Worm (Caenorhabditis elegans) whole organism, L4 larva: ENCODE measurements around the gene daf-38.

Experiments used
- F10B5.3 ChIP-seq: sonication (generic microtip); optimal IDR thresholded peaks from 2 replicates; lab custom pipeline; 2016; ENCODE audit warnings: mild to moderate bottlenecking, missing genetic modification characterization, missing compliant biosample characterization
- F44E2.7 ChIP-seq: fragments of 200-800 bp; sonication (Bioruptor generic); IDR thresholded peaks from 2 replicates; pipeline ENCODE4 v2.1.2; 2022; ENCODE audit warnings: missing genetic modification characterization, missing compliant biosample characterization
- T26A8.4 ChIP-seq: fragments of 200-800 bp; sonication (Bioruptor generic); IDR thresholded peaks from 2 replicates; pipeline ENCODE4 v1.3.6; 2022; ENCODE audit warnings: missing genetic modification characterization, missing compliant biosample characterization
- ZK546.5 ChIP-seq, 2 experiments: sonication (generic microtip); optimal IDR thresholded peaks; 2 replicates each; lab custom pipeline; 2017; ENCODE audit warnings: missing biosample characterization in 2 of 2, missing genetic modification characterization in 2 of 2
- arid-1 ChIP-seq: fragments of 200-800 bp; sonication (Bioruptor generic); conservative IDR thresholded peaks from 2 replicates; pipeline ENCODE4 v1.3.6; 2022; ENCODE audit warnings: missing genetic modification reagents, missing genetic modification characterization, missing compliant biosample characterization
- ceh-20 ChIP-seq: fragments of 200-800 bp; sonication (Bioruptor generic); IDR thresholded peaks from 2 replicates; pipeline ENCODE4 v1.3.6; 2022; ENCODE audit warnings: missing genetic modification reagents, missing genetic modification characterization, missing compliant biosample characterization
- ceh-62 ChIP-seq: sonication (generic microtip); optimal IDR thresholded peaks from 2 replicates; lab custom pipeline; 2017; ENCODE audit warnings: missing biosample characterization, missing genetic modification characterization
- daf-12 ChIP-seq: fragments of 150-350 bp; optimal IDR thresholded peaks from 2 replicates; lab custom pipeline; 2014; ENCODE audit warnings: missing biosample characterization, missing genetic modification reagents, missing genetic modification characterization
- daf-16 ChIP-seq, 3 experiments: sonication (generic microtip); optimal IDR thresholded peaks; 2 replicates each; lab custom pipeline; 2016 to 2017; ENCODE audit warnings: missing genetic modification characterization in 3 of 3, missing genetic modification reagents in 3 of 3, mild to moderate bottlenecking in 2 of 3, missing compliant biosample characterization in 2 of 3, missing biosample characterization in 1 of 3, moderate library complexity in 1 of 3
- dmd-6 ChIP-seq: fragments of 200-800 bp; sonication (Bioruptor generic); IDR thresholded peaks from 2 replicates; pipeline ENCODE4 v1.3.6; 2022; ENCODE audit warnings: missing genetic modification reagents, missing genetic modification characterization, missing compliant biosample characterization
- dmd-9 ChIP-seq: fragments of 200-800 bp; sonication (Bioruptor generic); IDR thresholded peaks from 2 replicates; pipeline ENCODE4 v1.3.6; 2022; ENCODE audit warnings: missing genetic modification reagents, missing genetic modification characterization, missing compliant biosample characterization
- dve-1 ChIP-seq: sonication (generic microtip); optimal IDR thresholded peaks from 2 replicates; lab custom pipeline; 2017; ENCODE audit warnings: antibody characterized with exemption, mild to moderate bottlenecking, missing genetic modification characterization, missing compliant biosample characterization; ENCODE audit not compliant: insufficient read depth
- hlh-11 ChIP-seq: fragments of 200-800 bp; sonication (Bioruptor generic); optimal IDR thresholded peaks from 2 replicates; lab custom pipeline; 2018; ENCODE audit warnings: mild to moderate bottlenecking, missing genetic modification characterization, missing compliant biosample characterization
- hmg-1.1 ChIP-seq: fragments of 200-800 bp; sonication (Bioruptor generic); IDR thresholded peaks from 2 replicates; pipeline ENCODE4 v1.3.6; 2022; ENCODE audit warnings: missing genetic modification reagents, missing genetic modification characterization, missing compliant biosample characterization
- jun-1 ChIP-seq: fragments of 150-350 bp; optimal IDR thresholded peaks from 2 replicates; lab custom pipeline; 2014; ENCODE audit warnings: missing biosample characterization, missing genetic modification reagents, missing genetic modification characterization
- lin-1 ChIP-seq: fragments of 200-800 bp; sonication (Bioruptor generic); IDR thresholded peaks from 2 replicates; pipeline ENCODE4 v1.3.6; 2022; ENCODE audit warnings: missing genetic modification reagents, missing genetic modification characterization, missing compliant biosample characterization
- lin-29 ChIP-seq: fragments of 200-800 bp; sonication (Bioruptor generic); IDR thresholded peaks from 2 replicates; pipeline ENCODE4 v1.3.6; 2022; ENCODE audit warnings: missing genetic modification reagents, missing genetic modification characterization, missing compliant biosample characterization
- mxl-2 ChIP-seq: fragments of 200-800 bp; sonication (Bioruptor generic); conservative IDR thresholded peaks from 2 replicates; pipeline ENCODE4 v1.3.6; 2022; ENCODE audit warnings: missing genetic modification reagents, missing genetic modification characterization, missing compliant biosample characterization
- nhr-102 ChIP-seq: sonication (generic microtip); optimal IDR thresholded peaks from 2 replicates; lab custom pipeline; 2016; ENCODE audit warnings: mild to moderate bottlenecking, missing genetic modification characterization, moderate library complexity, missing compliant biosample characterization
- nhr-237 ChIP-seq: sonication (generic microtip); optimal IDR thresholded peaks from 2 replicates; lab custom pipeline; 2017; ENCODE audit warnings: missing biosample characterization, missing genetic modification characterization
- nhr-28 ChIP-seq: fragments of 150-350 bp; optimal IDR thresholded peaks from 2 replicates; lab custom pipeline; 2014; ENCODE audit warnings: missing biosample characterization, missing genetic modification characterization
- nhr-41 ChIP-seq: fragments of 200-800 bp; sonication (Bioruptor generic); IDR thresholded peaks from 2 replicates; pipeline ENCODE4 v1.3.6; 2022; ENCODE audit warnings: missing genetic modification reagents, missing genetic modification characterization, missing compliant biosample characterization
- nhr-77 ChIP-seq: fragments of 150-350 bp; optimal IDR thresholded peaks from 2 replicates; lab custom pipeline; 2014; ENCODE audit warnings: missing biosample characterization, missing genetic modification characterization
- pqm-1 ChIP-seq: sonication (generic microtip); optimal IDR thresholded peaks from 2 replicates; lab custom pipeline; 2017; ENCODE audit warnings: missing biosample characterization, missing genetic modification characterization
- sdz-12 ChIP-seq: fragments of 200-800 bp; sonication (Bioruptor generic); optimal IDR thresholded peaks from 2 replicates; lab custom pipeline; 2018; ENCODE audit warnings: mild to moderate bottlenecking, missing genetic modification characterization, missing compliant biosample characterization
- snpc-1.2 ChIP-seq: fragments of 200-800 bp; sonication (Bioruptor generic); IDR thresholded peaks from 2 replicates; pipeline ENCODE4 v1.3.6; 2022; ENCODE audit warnings: missing genetic modification reagents, missing genetic modification characterization, missing compliant biosample characterization
- spr-3 ChIP-seq: fragments of 200-800 bp; sonication (Bioruptor generic); optimal IDR thresholded peaks from 2 replicates; lab custom pipeline; 2018; ENCODE audit warnings: mild to moderate bottlenecking, missing genetic modification characterization, missing compliant biosample characterization
- unc-62 ChIP-seq, 3 experiments: fragments of 150-350 bp in 1 of 3; sonication (generic microtip); optimal IDR thresholded peaks in 2 of 3; peaks in 1 of 3; 1 replicate in 1 of 3; 2 replicates in 2 of 3; lab custom pipeline; 2014 to 2017; ENCODE audit warnings: missing biosample characterization in 3 of 3, missing genetic modification characterization in 3 of 3, missing genetic modification reagents in 3 of 3, missing genotype in 1 of 3
- vab-7 ChIP-seq: fragments of 200-800 bp; sonication (Bioruptor generic); IDR thresholded peaks from 2 replicates; pipeline ENCODE4 v1.3.6; 2022; ENCODE audit warnings: missing genetic modification reagents, missing genetic modification characterization, missing compliant biosample characterization
- zfp-2 ChIP-seq: sonication (generic microtip); optimal IDR thresholded peaks from 2 replicates; lab custom pipeline; 2016; ENCODE audit warnings: mild to moderate bottlenecking, missing genetic modification characterization, missing compliant biosample characterization
- zip-11 ChIP-seq: fragments of 200-800 bp; sonication (Bioruptor generic); IDR thresholded peaks from 2 replicates; pipeline ENCODE4 v1.3.6; 2022; ENCODE audit warnings: missing genetic modification characterization, missing compliant biosample characterization
- ztf-11 ChIP-seq: fragments of 150-350 bp; optimal IDR thresholded peaks from 2 replicates; lab custom pipeline; 2014; ENCODE audit warnings: missing biosample characterization, missing genetic modification characterization
- ztf-7 ChIP-seq: fragments of 150-350 bp; optimal IDR thresholded peaks from 2 replicates; lab custom pipeline; 2014; ENCODE audit warnings: missing biosample characterization, missing genetic modification characterization

daf-38 gene

ce11 chrIV:15846553-15846952 lies 26.7 kb downstream of the daf-38 start, which contains the start of gene Y105C5A.1270:
Gene Y105C5A.1270 (minus strand): TSS chrIV:15846653.
- TF ChIP-seq unc-62 (GFP tag; optimal IDR thresholded peaks at IDR 0.05 in 1 of 2; lab: Kevin White, UChicago) (peak in 1 of 2 experiments; percentile 59), unc-62 (tag; optimal IDR thresholded peaks at IDR 0.05; lab: Kevin White, UChicago) (no peak), F10B5.3 (tag; lab: Kevin White, UChicago) (no peak)

DNA sequence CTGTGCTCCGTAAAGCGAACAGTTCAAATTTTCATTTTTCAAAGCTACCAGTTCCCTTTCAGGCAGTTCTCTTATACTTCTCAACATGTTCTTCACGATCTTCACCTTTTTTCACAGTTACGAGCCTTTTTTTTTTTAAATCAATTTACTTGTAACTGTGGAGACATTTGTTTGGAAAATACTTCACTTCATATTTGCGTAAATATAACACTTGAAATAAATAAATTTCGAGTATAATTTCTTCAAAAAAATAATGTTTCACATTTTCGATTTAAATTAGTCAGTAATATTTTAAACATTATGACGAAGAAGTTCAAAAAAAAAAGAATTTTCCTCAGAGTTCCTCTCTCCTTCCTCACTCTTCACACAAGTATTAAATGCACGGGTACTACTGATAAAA lies 27.2 kb downstream of the daf-38 start, which contains the start of gene Y105C5A.1269:
TSS of gene Y105C5A.1269 (plus strand) at position 301 of the 400 bp plus-strand sequence.
- no peak for TF ChIP-seq sdz-12 (GFP tag; lab: Kevin White, UChicago)
- no peak for TF ChIP-seq daf-12
- no peak for TF ChIP-seq unc-62 (GFP tag; optimal IDR thresholded peaks at IDR 0.05 in 1 of 2; lab: Kevin White, UChicago)
- no peak for TF ChIP-seq unc-62 (tag; optimal IDR thresholded peaks at IDR 0.05; lab: Kevin White, UChicago)
- no peak for TF ChIP-seq nhr-41 (GFP tag; lab: Robert Waterston, UW)
- TF ChIP-seq ztf-7 (tag; lab: Kevin White, UChicago) = no peak
- no peak for TF ChIP-seq hlh-11 (tag; lab: Kevin White, UChicago)
- no peak for TF ChIP-seq ceh-20 (GFP tag; lab: Robert Waterston, UW)

- TF ChIP-seq zip-11 (GFP tag; lab: Robert Waterston, UW) (no peak), F44E2.7 (GFP tag; lab: Robert Waterston, UW) (no peak), daf-16 (GFP tag; optimal IDR thresholded peaks at IDR 0.05; lab: Kevin White, UChicago) (no peak), daf-16 (tag; optimal IDR thresholded peaks at IDR 0.05; lab: Kevin White, UChicago) (peak; percentile 97), mxl-2 (no peak), ztf-11 (tag; lab: Kevin White, UChicago) (no peak), pqm-1 (tag; lab: Kevin White, UChicago) (peak; percentile 83), nhr-77 (peak; percentile 70), dve-1 (tag; lab: Kevin White, UChicago) (peak; percentile 71), ztf-7 (tag; lab: Kevin White, UChicago) (no peak), dmd-6 (GFP tag; lab: Robert Waterston, UW) (peak; percentile 77), ZK546.5 (tag; optimal IDR thresholded peaks at IDR 0.05; lab: Kevin White, UChicago) (no peak), snpc-1.2 (GFP tag; lab: Robert Waterston, UW) (0 out of 2 replicates have a peak, but pooled peaks have one; percentile 29), nhr-28 (tag; lab: Kevin White, UChicago) (peak; percentile 59)
Observed at ce11 chrIV:15849656-15850055, 29.8 kb downstream of the daf-38 start, which contains the start of gene Y105C5A.24. Gene Y105C5A.24 (plus strand): TSS chrIV:15849875.

ce11 chrIV:15850647-15851046 lies 30.8 kb downstream of the daf-38 start:
- TF ChIP-seq nhr-237 = no peak
- no peak for TF ChIP-seq snpc-1.2 (GFP tag; lab: Robert Waterston, UW)
- no peak for TF ChIP-seq vab-7 (GFP tag; lab: Robert Waterston, UW)
- no peak for TF ChIP-seq nhr-28 (tag; lab: Kevin White, UChicago)
- no peak for TF ChIP-seq dmd-9 (GFP tag; lab: Robert Waterston, UW)
- no peak for TF ChIP-seq jun-1 (tag; lab: Kevin White, UChicago)
- TF ChIP-seq dve-1 (tag; lab: Kevin White, UChicago) = no peak
- no peak for TF ChIP-seq lin-1 (GFP tag; lab: Robert Waterston, UW)
- TF ChIP-seq hmg-1.1 (GFP tag; lab: Robert Waterston, UW) = no peak
- no peak for TF ChIP-seq lin-29
- no peak for TF ChIP-seq zfp-2 (tag; lab: Kevin White, UChicago)
- no peak for TF ChIP-seq arid-1 (GFP tag; lab: Robert Waterston, UW)
- TF ChIP-seq spr-3 (GFP tag; lab: Kevin White, UChicago) = no peak
- no peak for TF ChIP-seq ceh-62 (tag; lab: Kevin White, UChicago)
- no peak for TF ChIP-seq T26A8.4
- TF ChIP-seq nhr-102 = no peak
